Worm (Caenorhabditis elegans) whole organism, mixed stage, embryonic: Measurements from ENCODE around the gene W08A12.2.

Experiments
- M03D4.4 ChIP-seq: sonication (generic microtip); optimal IDR thresholded peaks from 2 replicates; lab custom pipeline; 2017; ENCODE audit warnings: mild to moderate bottlenecking, missing genetic modification characterization, missing compliant biosample characterization
- ceh-39 ChIP-seq: fragments of 150-350 bp; optimal IDR thresholded peaks from 2 replicates; lab custom pipeline; 2014; ENCODE audit warnings: missing biosample characterization, missing genetic modification characterization
- ceh-43 ChIP-seq: fragments of 200-800 bp; sonication (Bioruptor generic); optimal IDR thresholded peaks from 2 replicates; lab custom pipeline; 2018; ENCODE audit warnings: mild to moderate bottlenecking, missing genetic modification characterization, moderate library complexity, missing compliant biosample characterization
- cnd-1 ChIP-seq: fragments of 200-800 bp; sonication (Bioruptor generic); optimal IDR thresholded peaks from 2 replicates; lab custom pipeline; 2018; ENCODE audit warnings: mild to moderate bottlenecking, missing genetic modification characterization, missing compliant biosample characterization
- drap-1 ChIP-seq: fragments of 200-800 bp; sonication (Bioruptor generic); optimal IDR thresholded peaks from 3 replicates; lab custom pipeline; 2018; ENCODE audit warnings: mild to moderate bottlenecking, missing genetic modification characterization, missing compliant biosample characterization
- elt-3 ChIP-seq: fragments of 150-350 bp; optimal IDR thresholded peaks from 2 replicates; lab custom pipeline; 2014; ENCODE audit warnings: missing biosample characterization, missing genetic modification characterization
- flh-1 ChIP-seq: fragments of 200-800 bp; sonication (Bioruptor generic); optimal IDR thresholded peaks from 2 replicates; lab custom pipeline; 2018; ENCODE audit warnings: mild to moderate bottlenecking, missing genetic modification characterization, moderate library complexity, missing compliant biosample characterization
- lsy-2 ChIP-seq: fragments of 150-350 bp; optimal IDR thresholded peaks from 2 replicates; lab custom pipeline; 2014; ENCODE audit warnings: missing biosample characterization, missing genetic modification characterization
- mab-5 ChIP-seq: fragments of 150-350 bp; optimal IDR thresholded peaks from 2 replicates; lab custom pipeline; 2014; ENCODE audit warnings: missing biosample characterization, missing genetic modification characterization
- nhr-76 ChIP-seq: sonication (generic microtip); optimal IDR thresholded peaks from 2 replicates; lab custom pipeline; 2017; ENCODE audit warnings: missing biosample characterization, missing genetic modification characterization
- pha-4 ChIP-seq: fragments of 150-350 bp; optimal IDR thresholded peaks from 2 replicates; lab custom pipeline; 2018; ENCODE audit warnings: missing biosample characterization, missing genetic modification reagents, missing genetic modification characterization
- sptf-1 ChIP-seq: sonication (generic microtip); optimal IDR thresholded peaks from 2 replicates; lab custom pipeline; 2017; ENCODE audit warnings: mild to moderate bottlenecking, missing genetic modification characterization, moderate library complexity, missing compliant biosample characterization
- tbx-8 ChIP-seq: fragments of 200-800 bp; sonication (Bioruptor generic); optimal IDR thresholded peaks from 2 replicates; lab custom pipeline; 2018; ENCODE audit warnings: mild to moderate bottlenecking, missing genetic modification characterization, moderate library complexity, missing compliant biosample characterization
- unc-120 ChIP-seq: sonication (generic microtip); optimal IDR thresholded peaks from 2 replicates; lab custom pipeline; 2017; ENCODE audit warnings: missing genetic modification characterization, missing compliant biosample characterization; ENCODE audit not compliant: poor library complexity, severe bottlenecking
- unc-39 ChIP-seq: fragments of 150-350 bp; optimal IDR thresholded peaks from 2 replicates; lab custom pipeline; 2014; ENCODE audit warnings: missing biosample characterization, missing genetic modification characterization
- unc-62 ChIP-seq: fragments of 150-350 bp; optimal IDR thresholded peaks from 2 replicates; lab custom pipeline; 2014; ENCODE audit warnings: missing biosample characterization, missing genetic modification reagents, missing genetic modification characterization
- zip-8 ChIP-seq: fragments of 150-350 bp; optimal IDR thresholded peaks from 2 replicates; lab custom pipeline; 2014; ENCODE audit warnings: missing biosample characterization, missing genetic modification characterization

W08A12.2 gene

ce11 chrV:3639873-3640272 is 45.8 kb downstream of the W08A12.2 start:
- no peak for TF ChIP-seq unc-120 (tag; lab: Kevin White, UChicago)
- no peak for TF ChIP-seq flh-1 (GFP tag; lab: Kevin White, UChicago)
- no peak for TF ChIP-seq lsy-2 (tag; lab: Kevin White, UChicago)
- no peak for TF ChIP-seq sptf-1 (tag; lab: Kevin White, UChicago)
- no peak for TF ChIP-seq M03D4.4
- TF ChIP-seq nhr-76 (tag; lab: Kevin White, UChicago) = no peak
- no peak for TF ChIP-seq ceh-43
- no peak for TF ChIP-seq tbx-8
- TF ChIP-seq unc-39 (tag; lab: Kevin White, UChicago) = no peak
- TF ChIP-seq pha-4 (tag; lab: Kevin White, UChicago) = no peak
- TF ChIP-seq ceh-39 (tag; lab: Kevin White, UChicago) = no peak

ce11 chrV:3637086-3637485 is 48.6 kb downstream of the W08A12.2 start, which contains the start of gene srx-41:
Gene srx-41, minus strand, starts transcription at chrV:3637186.
- TF ChIP-seq cnd-1 (tag; lab: Kevin White, UChicago) (no peak), zip-8 (tag; lab: Kevin White, UChicago) (no peak), unc-62 (GFP tag; lab: Kevin White, UChicago) (no peak), elt-3 (no peak), drap-1 (GFP tag; lab: Kevin White, UChicago) (no peak), mab-5 (tag; lab: Kevin White, UChicago) (no peak)
